Fruit fly (Drosophila melanogaster) whole organism, embryonic: ENCODE data around the gene CG34002.

Experiments used
- Bgb ChIP-seq: fragments of 200-800 bp; sonication (Bioruptor generic); IDR thresholded peaks from 2 replicates; pipeline ENCODE4 v1.3.6; 2022; ENCODE audit warnings: missing biosample characterization, missing genetic modification characterization; ENCODE audit not compliant: partially characterized antibody
- CG12071 ChIP-seq: fragments of 200-800 bp; sonication (Bioruptor generic); optimal IDR thresholded peaks from 3 replicates; lab custom pipeline; 2018; ENCODE audit warnings: missing biosample characterization, mild to moderate bottlenecking, missing genetic modification characterization
- CG14860 ChIP-seq: fragments of 200-800 bp; sonication (Bioruptor generic); IDR thresholded peaks from 3 replicates; pipeline ENCODE4 v1.3.6; 2022; ENCODE audit warnings: missing biosample characterization, missing genetic modification characterization; ENCODE audit not compliant: partially characterized antibody
- CG15601 ChIP-seq: fragments of 200-800 bp; sonication (Bioruptor generic); optimal IDR thresholded peaks from 3 replicates; lab custom pipeline; 2019; ENCODE audit warnings: missing biosample characterization, mild to moderate bottlenecking, missing genetic modification characterization, moderate library complexity
- CG17359 ChIP-seq: fragments of 200-800 bp; sonication (Bioruptor generic); optimal IDR thresholded peaks from 3 replicates; lab custom pipeline; 2018; ENCODE audit warnings: missing biosample characterization, mild to moderate bottlenecking, missing genetic modification characterization, moderate library complexity
- CG2129 ChIP-seq: fragments of 200-800 bp; sonication (Bioruptor generic); IDR thresholded peaks from 2 replicates; pipeline ENCODE4 v1.3.6; 2022; ENCODE audit warnings: missing biosample characterization, missing genetic modification characterization; ENCODE audit not compliant: partially characterized antibody
- CG2889 ChIP-seq: fragments of 200-800 bp; sonication (Bioruptor generic); IDR thresholded peaks from 3 replicates; pipeline ENCODE4 v1.3.6; 2022; ENCODE audit warnings: missing biosample characterization, missing genetic modification characterization
- CG3163 ChIP-seq: fragments of 200-800 bp; sonication (Bioruptor generic); optimal IDR thresholded peaks from 3 replicates; lab custom pipeline; 2016; ENCODE audit warnings: missing biosample characterization, missing genetic modification characterization
- CG4328 ChIP-seq: fragments of 200-800 bp; sonication (Bioruptor generic); optimal IDR thresholded peaks from 3 replicates; lab custom pipeline; 2017; ENCODE audit warnings: missing biosample characterization, missing genetic modification reagents, missing genetic modification characterization
- CG5245 ChIP-seq: fragments of 200-800 bp; sonication (Bioruptor generic); optimal IDR thresholded peaks from 3 replicates; lab custom pipeline; 2016; ENCODE audit warnings: missing biosample characterization, missing genetic modification characterization
- CG6175 ChIP-seq: fragments of 200-800 bp; sonication (Bioruptor generic); IDR thresholded peaks from 3 replicates; pipeline ENCODE4 v1.3.6; 2022; ENCODE audit warnings: missing biosample characterization, missing genetic modification characterization
- CG6854 ChIP-seq: fragments of 200-800 bp; sonication (Bioruptor generic); optimal IDR thresholded peaks from 3 replicates; lab custom pipeline; 2017; ENCODE audit warnings: missing biosample characterization, mild to moderate bottlenecking, missing genetic modification characterization
- CG7963 ChIP-seq: fragments of 200-800 bp; sonication (Bioruptor generic); IDR thresholded peaks from 3 replicates; pipeline ENCODE4 v1.3.6; 2022; ENCODE audit warnings: missing biosample characterization, missing genetic modification characterization; ENCODE audit not compliant: partially characterized antibody
- CG7987 ChIP-seq: fragments of 200-800 bp; sonication (Bioruptor generic); optimal IDR thresholded peaks from 2 replicates; lab custom pipeline; 2018; ENCODE audit warnings: missing biosample characterization, mild to moderate bottlenecking, missing genetic modification characterization, moderate library complexity
- CG8765 ChIP-seq: fragments of 200-800 bp; sonication (Bioruptor generic); IDR thresholded peaks from 2 replicates; pipeline ENCODE4 v1.3.6; 2022; ENCODE audit warnings: missing biosample characterization, missing genetic modification characterization
- Doc2 ChIP-seq: fragments of 200-800 bp; sonication (Bioruptor generic); IDR thresholded peaks from 2 replicates; pipeline ENCODE4 v1.3.6; 2022; ENCODE audit warnings: missing biosample characterization, missing genetic modification characterization
- Fer2 ChIP-seq: fragments of 200-800 bp; sonication (Bioruptor generic); optimal IDR thresholded peaks from 2 replicates; lab custom pipeline; 2018; ENCODE audit warnings: missing biosample characterization, mild to moderate bottlenecking, missing genetic modification characterization, moderate library complexity
- Hey ChIP-seq: fragments of 200-800 bp; sonication (Bioruptor generic); optimal IDR thresholded peaks from 3 replicates; lab custom pipeline; 2018; ENCODE audit warnings: missing biosample characterization, mild to moderate bottlenecking, missing genetic modification characterization
- Hr3 ChIP-seq: fragments of 200-800 bp; sonication (Bioruptor generic); optimal IDR thresholded peaks from 3 replicates; lab custom pipeline; 2016; ENCODE audit warnings: missing biosample characterization, missing genetic modification characterization
- Lhr ChIP-seq: fragments of 200-800 bp; sonication (Bioruptor generic); optimal IDR thresholded peaks from 3 replicates; lab custom pipeline; 2017; ENCODE audit warnings: mild to moderate bottlenecking, missing biosample characterization, missing genetic modification reagents, missing genetic modification characterization
- Neu2 ChIP-seq: fragments of 200-800 bp; sonication (Bioruptor generic); optimal IDR thresholded peaks from 3 replicates; lab custom pipeline; 2016; ENCODE audit warnings: missing biosample characterization, missing genetic modification characterization, borderline replicate concordance
- Spps ChIP-seq: fragments of 200-800 bp; sonication (Bioruptor generic); optimal IDR thresholded peaks from 2 replicates; lab custom pipeline; 2018; ENCODE audit warnings: missing biosample characterization, mild to moderate bottlenecking, missing genetic modification characterization
- TFAM ChIP-seq: fragments of 200-800 bp; sonication (Bioruptor generic); optimal IDR thresholded peaks from 2 replicates; lab custom pipeline; 2017; ENCODE audit warnings: missing biosample characterization, missing genetic modification characterization, inconsistent platforms
- Trl ChIP-seq, 3 experiments: fragments of >200 bp in 2 of 3; fragments of 200-800 bp in 1 of 3; sonication (Bioruptor generic) in 1 of 3; optimal IDR thresholded peaks; 2 replicates in 1 of 3; 3 replicates in 2 of 3; lab custom pipeline; 2016 to 2017; ENCODE audit warnings: missing biosample characterization in 1 of 3, missing genetic modification characterization in 1 of 3
- ato ChIP-seq: fragments of 200-800 bp; sonication (Bioruptor generic); IDR thresholded peaks from 2 replicates; pipeline ENCODE4 v1.3.6; 2022; ENCODE audit warnings: missing biosample characterization, missing genetic modification characterization; ENCODE audit not compliant: partially characterized antibody
- cg ChIP-seq: fragments of 200-800 bp; sonication (Bioruptor generic); optimal IDR thresholded peaks from 3 replicates; lab custom pipeline; 2019; ENCODE audit warnings: missing biosample characterization, mild to moderate bottlenecking, missing genetic modification characterization, moderate library complexity
- cwo ChIP-seq: fragments of 200-800 bp; sonication (Bioruptor generic); optimal IDR thresholded peaks from 3 replicates; lab custom pipeline; 2017; ENCODE audit warnings: missing biosample characterization, missing genetic modification characterization, mild to moderate bottlenecking, moderate library complexity, missing genetic modification reagents
- grn ChIP-seq: fragments of 200-800 bp; sonication (Bioruptor generic); optimal IDR thresholded peaks from 3 replicates; lab custom pipeline; 2017; ENCODE audit warnings: missing biosample characterization, missing genetic modification characterization
- gro ChIP-seq: fragments of 200-800 bp; sonication (Bioruptor generic); optimal IDR thresholded peaks from 2 replicates; lab custom pipeline; 2016; ENCODE audit warnings: missing biosample characterization, missing genetic modification characterization
- gt ChIP-seq: fragments of 200-800 bp; sonication (Bioruptor generic); IDR thresholded peaks from 2 replicates; pipeline ENCODE4 v1.3.6; 2022; ENCODE audit warnings: missing biosample characterization, missing genetic modification characterization
- insv ChIP-seq, 2 experiments: fragments of 200-800 bp; sonication (Bioruptor generic); optimal IDR thresholded peaks; 3 replicates each; lab custom pipeline; 2016 to 2018; ENCODE audit warnings: missing biosample characterization in 2 of 2, missing genetic modification characterization in 2 of 2
- maf-S ChIP-seq: fragments of 200-800 bp; sonication (Bioruptor generic); optimal IDR thresholded peaks from 2 replicates; lab custom pipeline; 2016; ENCODE audit warnings: missing biosample characterization, missing genetic modification characterization
- mld ChIP-seq: fragments of 200-800 bp; sonication (Bioruptor generic); IDR thresholded peaks from 3 replicates; pipeline ENCODE4 v1.3.6; 2022; ENCODE audit warnings: missing biosample characterization, missing genetic modification characterization; ENCODE audit not compliant: partially characterized antibody
- nom ChIP-seq: fragments of 200-800 bp; sonication (Bioruptor generic); optimal IDR thresholded peaks from 2 replicates; lab custom pipeline; 2017; ENCODE audit warnings: missing biosample characterization, missing genetic modification characterization, mild to moderate bottlenecking, moderate library complexity, missing genetic modification reagents
- odd ChIP-seq: fragments of 200-800 bp; sonication (Bioruptor generic); optimal IDR thresholded peaks from 2 replicates; lab custom pipeline; 2017; ENCODE audit warnings: missing biosample characterization, mild to moderate bottlenecking, missing genetic modification characterization
- row ChIP-seq: fragments of 200-800 bp; sonication (Bioruptor generic); IDR thresholded peaks from 3 replicates; pipeline ENCODE4 v1.3.6; 2022; ENCODE audit warnings: missing biosample characterization, missing genetic modification characterization
- salm ChIP-seq: fragments of 200-800 bp; sonication (Bioruptor generic); optimal IDR thresholded peaks from 2 replicates; lab custom pipeline; 2018; ENCODE audit warnings: missing biosample characterization, mild to moderate bottlenecking, missing genetic modification characterization
- sens ChIP-seq: fragments of 200-800 bp; sonication (Bioruptor generic); peaks from one replicate; lab custom pipeline; 2016; ENCODE audit warnings: missing biosample characterization, missing genetic modification characterization
- sens-2 ChIP-seq: fragments of 200-800 bp; sonication (Bioruptor generic); IDR thresholded peaks from 2 replicates; pipeline ENCODE4 v1.3.6; 2022; ENCODE audit warnings: missing biosample characterization, missing genetic modification characterization
- slou ChIP-seq: fragments of 200-800 bp; sonication (Bioruptor generic); optimal IDR thresholded peaks from 3 replicates; lab custom pipeline; 2016; ENCODE audit warnings: missing biosample characterization, missing genetic modification characterization
- so ChIP-seq: fragments of 200-800 bp; sonication (Bioruptor generic); IDR thresholded peaks from 3 replicates; pipeline ENCODE4 v1.3.6; 2022; ENCODE audit warnings: missing biosample characterization, missing genetic modification characterization
- sug ChIP-seq: fragments of 200-800 bp; optimal IDR thresholded peaks from 2 replicates; lab custom pipeline; 2019; ENCODE audit warnings: missing biosample characterization, mild to moderate bottlenecking, missing genetic modification characterization, moderate library complexity
- wor ChIP-seq: fragments of 200-800 bp; sonication (Bioruptor generic); IDR thresholded peaks from 2 replicates; pipeline ENCODE4 v1.3.6; 2022; ENCODE audit warnings: missing biosample characterization, missing genetic modification characterization
- zen ChIP-seq: fragments of 200-800 bp; sonication (Bioruptor generic); optimal IDR thresholded peaks from 3 replicates; lab custom pipeline; 2018; ENCODE audit warnings: missing biosample characterization, mild to moderate bottlenecking, missing genetic modification characterization, moderate library complexity
- zen2 ChIP-seq: fragments of 200-800 bp; sonication (Bioruptor generic); IDR thresholded peaks from 3 replicates; pipeline ENCODE4 v1.3.6; 2022; ENCODE audit warnings: missing biosample characterization, missing genetic modification characterization; ENCODE audit not compliant: partially characterized antibody

Gene CG34002

DNA sequence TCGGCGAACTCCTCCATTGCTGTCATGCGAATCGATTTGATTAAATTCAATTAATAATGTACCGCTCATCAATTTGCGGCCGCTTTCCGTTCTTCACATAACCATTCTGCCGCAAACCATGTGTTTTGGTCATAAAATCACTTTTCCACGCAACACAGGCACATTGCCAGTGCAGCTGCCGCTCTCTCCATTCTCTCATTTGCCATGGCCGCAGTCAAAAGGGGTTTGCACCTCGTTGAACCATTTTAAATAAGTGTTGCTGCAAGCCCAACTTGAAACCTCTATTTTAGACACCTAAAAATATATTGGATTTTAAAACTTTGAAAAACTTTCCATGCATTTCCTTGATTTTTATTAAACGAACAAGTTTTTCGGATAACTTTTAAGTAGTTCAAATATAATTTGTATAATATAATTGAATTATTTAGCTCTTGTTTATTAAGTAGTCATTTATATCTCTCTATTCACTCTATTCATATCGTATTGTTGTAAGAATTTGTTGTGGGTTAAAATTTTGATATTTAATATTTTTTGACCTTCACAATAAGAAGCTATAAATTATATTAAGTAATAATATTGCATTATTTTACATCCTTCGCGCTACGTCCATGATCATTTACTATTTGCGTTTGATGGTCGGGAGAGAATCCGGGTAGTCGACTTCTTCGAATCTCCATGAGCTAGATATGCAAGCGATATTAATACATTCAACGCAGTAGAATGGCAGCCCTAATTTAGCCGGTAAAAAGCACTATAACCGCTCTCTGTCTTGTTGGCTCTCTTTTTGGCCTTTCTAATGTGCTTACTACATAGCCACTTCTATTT, 1.4 kb upstream of the CG34002 start, which contains the start of gene CG5535 (continued):
- TF ChIP-seq CG2889 (GFP tag; lab: Robert Waterston, UW) (0 out of 3 replicates have a peak, but pooled peaks have one; percentile 23), slou (GFP tag; lab: Kevin White, UChicago) (peak; percentile 66), Spps (peak; percentile 26), mld (GFP tag; lab: Robert Waterston, UW) (no peak), cg (GFP tag; lab: Kevin White, UChicago) (peak; percentile 4), cwo (GFP tag; lab: Kevin White, UChicago) (peak; percentile 69), wor (GFP tag; lab: Robert Waterston, UW) (0 out of 2 replicates have a peak, but pooled peaks have one; percentile 51), CG6854 (GFP tag; lab: Kevin White, UChicago) (peak; percentile 63), Neu2 (GFP tag; lab: Kevin White, UChicago) (no peak), CG17359 (tag; lab: Kevin White, UChicago) (peak; percentile 59), maf-S (GFP tag; lab: Kevin White, UChicago) (peak; percentile 42), TFAM (no peak), CG2129 (no peak), odd (peak; percentile 85), Doc2 (GFP tag; lab: Robert Waterston, UW) (no peak), Lhr (GFP tag; lab: Kevin White, UChicago) (peak; percentile 25), nom (GFP tag; lab: Kevin White, UChicago) (peak; percentile 17)
- TF ChIP-seq, all 482 proteins: peak for 335

DNA sequence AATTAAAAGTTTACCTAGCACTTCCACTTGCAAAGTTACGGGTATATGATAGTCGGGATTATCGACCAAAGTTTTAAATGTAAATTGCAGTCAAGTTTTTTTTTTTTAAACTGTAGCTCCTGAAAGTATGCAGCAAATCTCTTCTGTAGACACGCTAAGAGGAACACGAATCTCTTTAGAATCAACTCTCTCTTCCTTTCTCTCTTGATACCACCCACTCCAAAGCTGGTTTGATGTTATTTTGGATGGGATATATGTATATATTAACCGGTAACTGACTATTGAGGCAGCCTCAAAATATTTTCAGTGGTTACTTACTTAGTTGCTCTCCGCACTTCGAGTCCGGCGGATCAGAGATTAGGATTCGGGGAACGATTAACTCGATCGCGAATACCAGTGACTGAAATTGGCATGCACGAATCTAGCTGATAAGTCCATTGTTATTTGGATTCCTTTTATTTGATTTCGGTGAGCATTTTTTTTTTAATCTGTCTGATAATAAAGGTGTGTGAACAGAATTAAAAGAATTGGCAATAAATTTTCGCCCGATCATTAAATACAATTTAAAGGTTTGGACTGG, 20.6 kb downstream of the CG34002 start, which contains the start of gene CG7408:
Gene CG7408 (plus strand): TSS at position 316 of the 580 bp plus-strand sequence.
- no peak for TF ChIP-seq TFAM
- TF ChIP-seq CG15601 (tag; lab: Kevin White, UChicago): no peak
- peak; percentile 78 for TF ChIP-seq sens
- no peak for TF ChIP-seq CG8765 (GFP tag; lab: Robert Waterston, UW)
- TF ChIP-seq CG5245 (GFP tag; lab: Kevin White, UChicago): no peak
- no peak for TF ChIP-seq salm (tag; lab: Kevin White, UChicago)
- no peak for TF ChIP-seq CG12071 (GFP tag; lab: Kevin White, UChicago)
- TF ChIP-seq Hr3 (GFP tag; lab: Kevin White, UChicago): no peak
- TF ChIP-seq ato: no peak
- TF ChIP-seq gro (GFP tag; lab: Kevin White, UChicago): peak; percentile 8
- TF ChIP-seq CG4328 (GFP tag; lab: Kevin White, UChicago): no peak
- TF ChIP-seq zen2 (GFP tag; lab: Robert Waterston, UW): peak; percentile 30; the same call in 1 of the 3 replicates
- peak; percentile 95 for TF ChIP-seq CG3163 (GFP tag; lab: Kevin White, UChicago)
- no peak for TF ChIP-seq gt (GFP tag; lab: Robert Waterston, UW)
- TF ChIP-seq Fer2 (tag; lab: Kevin White, UChicago): no peak
- peak; percentile 13 for TF ChIP-seq sug (tag; lab: Kevin White, UChicago)
- no peak for TF ChIP-seq CG6175 (GFP tag; lab: Robert Waterston, UW)
- peak; percentile 45; the same call in 1 of the 2 replicates for TF ChIP-seq Bgb (GFP tag; lab: Robert Waterston, UW)
- no peak for TF ChIP-seq sens-2 (GFP tag; lab: Robert Waterston, UW)
- TF ChIP-seq grn (GFP tag; lab: Kevin White, UChicago): peak; percentile 29
- no peak for TF ChIP-seq so (GFP tag; lab: Robert Waterston, UW)
- TF ChIP-seq maf-S (GFP tag; lab: Kevin White, UChicago): no peak
- TF ChIP-seq zen (tag; lab: Kevin White, UChicago): no peak
- no peak for TF ChIP-seq CG7987
- TF ChIP-seq CG14860 (GFP tag; lab: Robert Waterston, UW): 0 out of 3 replicates have a peak, but pooled peaks have one; percentile 16
- TF ChIP-seq insv (GFP tag; optimal IDR thresholded peaks at IDR 0.05; lab: Kevin White, UChicago): no peak
- peak; percentile 56 to 74 for TF ChIP-seq Trl (optimal IDR thresholded peaks at IDR 0.05; lab: Kevin White, UChicago)
- no peak for TF ChIP-seq Trl (GFP tag; optimal IDR thresholded peaks at IDR 0.05; lab: Kevin White, UChicago)
- TF ChIP-seq row (GFP tag; lab: Robert Waterston, UW): no peak
- TF ChIP-seq CG7963: 0 out of 3 replicates have a peak, but pooled peaks have one; percentile 10
- no peak for TF ChIP-seq Hey
